Worm (Caenorhabditis elegans) whole organism, young adult: ENCODE measurements around the gene nspe-4.

ENCODE experiments used
- madf-8 ChIP-seq: fragments of 200-800 bp; sonication (Bioruptor generic); conservative IDR thresholded peaks from 2 replicates; pipeline ENCODE4 v1.3.6; 2022; ENCODE audit warnings: missing genetic modification reagents, missing genetic modification characterization, missing compliant biosample characterization
- nfya-1 ChIP-seq: sonication (generic microtip); optimal IDR thresholded peaks from 2 replicates; lab custom pipeline; 2017; ENCODE audit warnings: antibody characterized with exemption, missing compliant biosample characterization, missing genetic modification characterization, borderline replicate concordance; ENCODE audit not compliant: insufficient read depth
- nhr-120 ChIP-seq: fragments of 200-800 bp; sonication (Bioruptor generic); IDR thresholded peaks from 2 replicates; pipeline ENCODE4 v1.3.6; 2022; ENCODE audit warnings: missing genetic modification characterization, missing compliant biosample characterization
- nhr-179 ChIP-seq: sonication (generic microtip); optimal IDR thresholded peaks from 2 replicates; lab custom pipeline; 2016; ENCODE audit warnings: mild to moderate bottlenecking, missing genetic modification characterization, missing compliant biosample characterization
- snpc-1.3 ChIP-seq: sonication (generic microtip); optimal IDR thresholded peaks from 2 replicates; lab custom pipeline; 2017; ENCODE audit warnings: missing genetic modification characterization, mild to moderate bottlenecking, missing compliant biosample characterization, antibody characterized with exemption, moderate library complexity, missing genotype, missing genetic modification reagents; ENCODE audit not compliant: insufficient read depth
- ztf-26 ChIP-seq: sonication (generic microtip); optimal IDR thresholded peaks from 2 replicates; lab custom pipeline; 2017; ENCODE audit warnings: missing genetic modification characterization, missing compliant biosample characterization

ce11 chrII:12626120-12626624 is 13.9 kb downstream of the nspe-4 start:
- no peak for TF ChIP-seq nfya-1
- no peak for TF ChIP-seq nhr-179 (tag; lab: Kevin White, UChicago)
- TF ChIP-seq ztf-26, result no peak
- TF ChIP-seq snpc-1.3 (tag; lab: Kevin White, UChicago), result no peak
- no peak for TF ChIP-seq nhr-120 (GFP tag; lab: Robert Waterston, UW)
- TF ChIP-seq madf-8 (GFP tag; lab: Robert Waterston, UW), result no peak
